Fruit fly (Drosophila melanogaster) whole organism, adult: ENCODE results near the gene Kr-h2.

Experiments used
- CG11617 ChIP-seq: fragments of 200-800 bp; sonication (Bioruptor generic); optimal IDR thresholded peaks from 2 replicates; lab custom pipeline; 2017; ENCODE audit warnings: mild to moderate bottlenecking, missing biosample characterization, missing genetic modification reagents, missing genetic modification characterization
- CG1620 ChIP-seq: fragments of 200-800 bp; sonication (Bioruptor generic); optimal IDR thresholded peaks from 2 replicates; lab custom pipeline; 2016; ENCODE audit warnings: missing biosample characterization, missing genetic modification characterization
- CG7101 ChIP-seq: fragments of 200-800 bp; sonication (Bioruptor generic); optimal IDR thresholded peaks from 2 replicates; lab custom pipeline; 2018; ENCODE audit warnings: missing biosample characterization, mild to moderate bottlenecking, missing genetic modification characterization, moderate library complexity
- Clk ChIP-seq: fragments of 200-800 bp; sonication (Bioruptor generic); optimal IDR thresholded peaks from 2 replicates; lab custom pipeline; 2017; ENCODE audit warnings: missing biosample characterization, missing genetic modification characterization
- Hr96 ChIP-seq: fragments of 200-800 bp; sonication (Bioruptor generic); optimal IDR thresholded peaks from 2 replicates; lab custom pipeline; 2016; ENCODE audit warnings: missing biosample characterization, missing genetic modification characterization
- ovo ChIP-seq: fragments of 200-800 bp; sonication (Bioruptor generic); optimal IDR thresholded peaks from 2 replicates; lab custom pipeline; 2016; ENCODE audit warnings: missing biosample characterization, missing genetic modification characterization

DNA sequence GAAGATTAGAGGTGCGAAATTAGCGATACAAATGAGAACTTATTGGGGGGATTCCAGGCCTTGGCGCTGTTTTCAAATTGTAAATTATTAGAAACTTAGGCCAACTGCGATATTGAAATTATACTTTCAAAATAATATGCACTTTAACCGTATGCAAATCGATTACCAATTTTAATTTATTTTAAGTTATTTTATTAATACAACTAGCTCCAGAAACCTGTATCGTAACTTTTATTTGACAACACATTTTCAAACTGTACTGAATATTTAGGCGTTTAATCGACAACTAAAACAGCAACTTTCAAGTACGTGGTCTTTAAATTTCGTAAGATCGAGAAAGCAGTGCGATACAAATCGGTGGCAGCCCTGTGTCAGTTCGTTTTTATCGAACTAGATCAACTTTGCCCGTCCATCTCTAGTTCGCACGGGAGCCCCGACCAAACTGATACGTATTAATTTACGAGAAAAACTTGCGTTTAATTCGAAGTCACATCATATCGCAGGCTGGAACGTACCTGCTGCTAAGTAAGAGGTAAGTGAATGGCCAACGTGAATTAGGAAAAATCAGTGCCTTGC is at the start of gene Kr-h2, which contains the start of gene CG9154:
- TF ChIP-seq Hr96 (GFP tag; lab: Kevin White, UChicago): no peak
- peak; percentile 82 for TF ChIP-seq CG11617 (GFP tag; lab: Kevin White, UChicago)
- TF ChIP-seq CG7101 (tag; lab: Kevin White, UChicago): peak; percentile 68
- peak; percentile 35 for TF ChIP-seq ovo
- peak; percentile 56 for TF ChIP-seq CG1620 (GFP tag; lab: Kevin White, UChicago)
- TF ChIP-seq Clk (GFP tag; lab: Kevin White, UChicago): peak; percentile 44
